Worm (Caenorhabditis elegans) whole organism, late embryonic: ENCODE measurements around the gene C27C12.3.

Experiments used
- C08G9.2 ChIP-seq: sonication (generic microtip); optimal IDR thresholded peaks from 2 replicates; lab custom pipeline; 2016; ENCODE audit warnings: mild to moderate bottlenecking, missing genetic modification characterization, moderate library complexity, missing compliant biosample characterization
- F13H6.1 ChIP-seq: sonication (generic microtip); optimal IDR thresholded peaks from 2 replicates; lab custom pipeline; 2016; ENCODE audit warnings: missing genetic modification characterization, missing compliant biosample characterization
- K09A11.1 ChIP-seq: sonication (generic microtip); optimal IDR thresholded peaks from 2 replicates; lab custom pipeline; 2017; ENCODE audit warnings: antibody characterized with exemption, mild to moderate bottlenecking, missing genetic modification characterization, missing compliant biosample characterization; ENCODE audit not compliant: insufficient read depth
- Y22D7AL.16 ChIP-seq: sonication (generic microtip); optimal IDR thresholded peaks from 2 replicates; lab custom pipeline; 2016; ENCODE audit warnings: missing genetic modification characterization, missing compliant biosample characterization
- ama-1 ChIP-seq: fragments of 150-350 bp; optimal IDR thresholded peaks from 2 replicates; lab custom pipeline; 2014
- ceh-14 ChIP-seq: sonication (generic microtip); optimal IDR thresholded peaks from 2 replicates; lab custom pipeline; 2016; ENCODE audit warnings: missing genotype, missing genetic modification characterization, missing compliant biosample characterization
- ceh-19 ChIP-seq: fragments of 200-800 bp; sonication (Bioruptor generic); optimal IDR thresholded peaks from 2 replicates; lab custom pipeline; 2018; ENCODE audit warnings: mild to moderate bottlenecking, missing genetic modification characterization, missing compliant biosample characterization
- ceh-22 ChIP-seq: sonication (generic microtip); optimal IDR thresholded peaks from 2 replicates; lab custom pipeline; 2017; ENCODE audit warnings: missing biosample characterization, missing genetic modification characterization
- ceh-24 ChIP-seq: sonication (generic microtip); optimal IDR thresholded peaks from 2 replicates; lab custom pipeline; 2016; ENCODE audit warnings: mild to moderate bottlenecking, missing genetic modification characterization, missing compliant biosample characterization
- ceh-30 ChIP-seq: fragments of 150-350 bp; optimal IDR thresholded peaks from 2 replicates; lab custom pipeline; 2014; ENCODE audit warnings: missing biosample characterization, missing genetic modification characterization
- ceh-34 ChIP-seq: sonication (generic microtip); optimal IDR thresholded peaks from 2 replicates; lab custom pipeline; 2016; ENCODE audit warnings: mild to moderate bottlenecking, missing genetic modification characterization, missing compliant biosample characterization
- ceh-45 ChIP-seq: fragments of 200-800 bp; sonication (Bioruptor generic); IDR thresholded peaks from 2 replicates; pipeline ENCODE4 v1.3.6; 2022; ENCODE audit warnings: missing genetic modification reagents, missing genetic modification characterization, missing compliant biosample characterization
- ceh-48 ChIP-seq: sonication (generic microtip); optimal IDR thresholded peaks from 2 replicates; lab custom pipeline; 2016; ENCODE audit warnings: missing genetic modification characterization, inconsistent platforms, missing compliant biosample characterization
- ceh-9 ChIP-seq: sonication (generic microtip); optimal IDR thresholded peaks from 2 replicates; lab custom pipeline; 2016; ENCODE audit warnings: mild to moderate bottlenecking, missing genetic modification characterization, inconsistent platforms, missing compliant biosample characterization
- dve-1 ChIP-seq: sonication (generic microtip); optimal IDR thresholded peaks from 2 replicates; lab custom pipeline; 2017; ENCODE audit warnings: antibody characterized with exemption, mild to moderate bottlenecking, missing genetic modification characterization, missing compliant biosample characterization
- elt-2 ChIP-seq: sonication (generic microtip); optimal IDR thresholded peaks from 2 replicates; lab custom pipeline; 2016; ENCODE audit warnings: missing genetic modification reagents, missing genetic modification characterization, missing compliant biosample characterization
- elt-4 ChIP-seq: sonication (generic microtip); optimal IDR thresholded peaks from 2 replicates; lab custom pipeline; 2016; ENCODE audit warnings: missing genetic modification characterization, missing compliant biosample characterization
- fax-1 ChIP-seq: sonication (generic microtip); optimal IDR thresholded peaks from 2 replicates; lab custom pipeline; 2016; ENCODE audit warnings: missing genotype, missing genetic modification characterization, missing compliant biosample characterization
- fkh-10 ChIP-seq: fragments of 150-350 bp; optimal IDR thresholded peaks from 2 replicates; lab custom pipeline; 2014; ENCODE audit warnings: missing biosample characterization, missing genetic modification reagents, missing genetic modification characterization
- hlh-13 ChIP-seq: fragments of 200-800 bp; sonication (Bioruptor generic); optimal IDR thresholded peaks from 2 replicates; lab custom pipeline; 2018; ENCODE audit warnings: mild to moderate bottlenecking, missing genetic modification characterization, missing compliant biosample characterization
- hlh-30 ChIP-seq: sonication (generic microtip); optimal IDR thresholded peaks from 2 replicates; lab custom pipeline; 2017; ENCODE audit warnings: antibody characterized with exemption, missing genetic modification characterization, missing compliant biosample characterization; ENCODE audit not compliant: insufficient read depth
- hlh-6 ChIP-seq: sonication (generic microtip); optimal IDR thresholded peaks from 2 replicates; lab custom pipeline; 2016; ENCODE audit warnings: missing genotype, missing genetic modification characterization, missing compliant biosample characterization
- madf-2 ChIP-seq: sonication (generic microtip); optimal IDR thresholded peaks from 2 replicates; lab custom pipeline; 2017; ENCODE audit warnings: missing genetic modification characterization, missing compliant biosample characterization
- nfya-1 ChIP-seq: sonication (generic microtip); optimal IDR thresholded peaks from 2 replicates; lab custom pipeline; 2017; ENCODE audit warnings: missing genetic modification characterization, mild to moderate bottlenecking, missing compliant biosample characterization, antibody characterized with exemption, moderate library complexity
- nhr-232 ChIP-seq: sonication (generic microtip); optimal IDR thresholded peaks from 2 replicates; lab custom pipeline; 2016; ENCODE audit warnings: missing genetic modification characterization, missing compliant biosample characterization
- npax-4 ChIP-seq: sonication (generic microtip); optimal IDR thresholded peaks from 2 replicates; lab custom pipeline; 2016; ENCODE audit warnings: missing genetic modification characterization, missing compliant biosample characterization
- pat-9 ChIP-seq: fragments of 200-800 bp; sonication (Bioruptor generic); optimal IDR thresholded peaks from 2 replicates; lab custom pipeline; 2018; ENCODE audit warnings: mild to moderate bottlenecking, missing genetic modification characterization, moderate library complexity, missing compliant biosample characterization
- pax-1 ChIP-seq: fragments of 150-350 bp; optimal IDR thresholded peaks from 2 replicates; lab custom pipeline; 2014; ENCODE audit warnings: missing biosample characterization, missing genetic modification characterization
- pha-2 ChIP-seq: sonication (generic microtip); optimal IDR thresholded peaks from 2 replicates; lab custom pipeline; 2017; ENCODE audit warnings: mild to moderate bottlenecking, missing genetic modification characterization, missing compliant biosample characterization
- rnt-1 ChIP-seq: sonication (generic microtip); optimal IDR thresholded peaks from 2 replicates; lab custom pipeline; 2016; ENCODE audit warnings: missing genetic modification characterization, missing compliant biosample characterization
- sdc-2 ChIP-seq: sonication (generic microtip); optimal IDR thresholded peaks from 2 replicates; lab custom pipeline; 2016; ENCODE audit warnings: missing genotype, missing genetic modification characterization, missing compliant biosample characterization
- sox-2 ChIP-seq: fragments of 200-800 bp; sonication (Bioruptor generic); IDR thresholded peaks from 2 replicates; pipeline ENCODE4 v1.3.6; 2022; ENCODE audit warnings: missing genetic modification reagents, missing genetic modification characterization, missing compliant biosample characterization
- sox-4 ChIP-seq: sonication (generic microtip); optimal IDR thresholded peaks from 2 replicates; lab custom pipeline; 2017; ENCODE audit warnings: mild to moderate bottlenecking, missing genetic modification characterization, inconsistent platforms, missing compliant biosample characterization
- tbx-2 ChIP-seq: sonication (generic microtip); optimal IDR thresholded peaks from 2 replicates; lab custom pipeline; 2016; ENCODE audit warnings: missing genetic modification characterization, missing compliant biosample characterization
- ttx-3 ChIP-seq: sonication (generic microtip); optimal IDR thresholded peaks from 2 replicates; lab custom pipeline; 2016; ENCODE audit warnings: missing genetic modification reagents, missing genetic modification characterization, missing compliant biosample characterization
- unc-42 ChIP-seq: sonication (generic microtip); optimal IDR thresholded peaks from 2 replicates; lab custom pipeline; 2016; ENCODE audit warnings: missing genotype, missing genetic modification characterization, missing compliant biosample characterization
- zip-5 ChIP-seq: sonication (generic microtip); optimal IDR thresholded peaks from 2 replicates; lab custom pipeline; 2016; ENCODE audit warnings: missing genetic modification characterization, missing compliant biosample characterization
- ztf-16 ChIP-seq: sonication (generic microtip); optimal IDR thresholded peaks from 2 replicates; lab custom pipeline; 2017; ENCODE audit warnings: missing genetic modification characterization, missing compliant biosample characterization

The C27C12.3 gene

ce11 chrX:14900487-14900886 lies 34.8 kb upstream of the C27C12.3 start:
- peak; percentile 41 for TF ChIP-seq elt-2 (tag; lab: Kevin White, UChicago)
- TF ChIP-seq sox-2: no peak
- TF ChIP-seq, all 69 proteins: peak for 1

- no peak for TF ChIP-seq madf-2 (tag; lab: Kevin White, UChicago)
- TF ChIP-seq ceh-14 (tag; lab: Kevin White, UChicago): no peak
- TF ChIP-seq ceh-24: no peak
- no peak for TF ChIP-seq npax-4
- no peak for TF ChIP-seq nfya-1 (tag; lab: Kevin White, UChicago)
- no peak for TF ChIP-seq ceh-19
- TF ChIP-seq K09A11.1 (tag; lab: Kevin White, UChicago): no peak
- TF ChIP-seq hlh-13: no peak
- TF ChIP-seq pax-1 (tag; lab: Kevin White, UChicago): no peak
- no peak for TF ChIP-seq pha-2 (tag; lab: Kevin White, UChicago)
- TF ChIP-seq tbx-2 (tag; lab: Kevin White, UChicago): no peak
- no peak for TF ChIP-seq ceh-34 (tag; lab: Kevin White, UChicago)
- TF ChIP-seq ceh-45 (GFP tag; lab: Robert Waterston, UW): no peak
These were observed 32.6 kb upstream of the C27C12.3 start, which contains the start of gene lips-8 for ce11 chrX:14898205-14898604. TSS of gene lips-8 (plus strand) at chrX:14898505.

ce11 chrX:14897192-14897591 lies 31.5 kb upstream of the C27C12.3 start:
- TF ChIP-seq ceh-14 (tag; lab: Kevin White, UChicago) (no peak), hlh-6 (tag; lab: Kevin White, UChicago) (no peak), dve-1 (no peak), fax-1 (tag; lab: Kevin White, UChicago) (no peak), zip-5 (tag; lab: Kevin White, UChicago) (no peak), pax-1 (tag; lab: Kevin White, UChicago) (no peak), unc-42 (tag; lab: Kevin White, UChicago) (no peak), nfya-1 (tag; lab: Kevin White, UChicago) (no peak), elt-4 (tag; lab: Kevin White, UChicago) (no peak), ceh-48 (tag; lab: Kevin White, UChicago) (no peak)

DNA sequence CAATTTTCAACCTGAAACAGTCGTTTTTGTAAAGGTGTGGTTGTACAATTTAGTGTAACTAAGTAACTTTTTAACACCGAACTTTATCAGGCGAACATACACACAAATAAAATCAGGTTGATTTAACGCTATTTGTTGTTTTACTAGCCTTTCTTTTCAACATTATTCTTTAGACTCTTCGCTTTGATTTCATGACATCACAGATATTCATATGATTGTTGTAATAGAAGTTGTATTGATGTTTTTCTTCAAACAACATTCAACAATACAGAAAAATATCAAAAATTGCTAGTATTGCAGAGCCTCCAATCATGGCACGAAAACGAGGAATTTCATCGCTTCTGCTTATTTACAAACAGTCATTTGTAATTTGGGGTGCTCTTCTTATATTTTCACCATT lies 29.2 kb upstream of the C27C12.3 start, which contains the start of gene nac-1:
Gene nac-1 (plus strand): TSS at position 301 of the 400 bp plus-strand sequence.
- TF ChIP-seq ceh-24 (no peak), hlh-30 (tag; lab: Kevin White, UChicago) (no peak), Y22D7AL.16 (tag; lab: Kevin White, UChicago) (no peak), sox-4 (tag; lab: Kevin White, UChicago) (no peak), C08G9.2 (tag; lab: Kevin White, UChicago) (no peak), ama-1 (lab: Kevin White, UChicago) (no peak), unc-42 (tag; lab: Kevin White, UChicago) (no peak), ceh-34 (tag; lab: Kevin White, UChicago) (no peak)

- TF ChIP-seq ztf-16 (no peak), nhr-232 (tag; lab: Kevin White, UChicago) (no peak), sdc-2 (tag; lab: Kevin White, UChicago) (no peak), rnt-1 (tag; lab: Kevin White, UChicago) (no peak), nfya-1 (tag; lab: Kevin White, UChicago) (no peak), fkh-10 (no peak), pat-9 (tag; lab: Kevin White, UChicago) (no peak), ceh-22 (tag; lab: Kevin White, UChicago) (no peak), ttx-3 (tag; lab: Kevin White, UChicago) (no peak), ceh-9 (tag; lab: Kevin White, UChicago) (no peak), ceh-30 (tag; lab: Kevin White, UChicago) (no peak), F13H6.1 (tag; lab: Kevin White, UChicago) (no peak)
These were observed 28.7 kb upstream of the C27C12.3 start for ce11 chrX:14894380-14894779.
